Worm (Caenorhabditis elegans) whole organism, young adult: ENCODE data around the gene taf-12.

Source experiments
- B0019.2 ChIP-seq: fragments of 200-800 bp; sonication (Bioruptor generic); conservative IDR thresholded peaks from 2 replicates; pipeline ENCODE4 v1.3.6; 2022; ENCODE audit warnings: missing genetic modification reagents, missing genetic modification characterization, missing compliant biosample characterization
- F10E7.11 ChIP-seq: sonication (generic microtip); optimal IDR thresholded peaks from 2 replicates; lab custom pipeline; 2017; ENCODE audit warnings: mild to moderate bottlenecking, missing genetic modification characterization, moderate library complexity, missing compliant biosample characterization
- F37B4.10 ChIP-seq: fragments of 200-800 bp; sonication (Bioruptor generic); IDR thresholded peaks from 2 replicates; pipeline ENCODE4 v1.3.6; 2022; ENCODE audit warnings: missing genetic modification characterization, missing compliant biosample characterization
- F49E8.2 ChIP-seq: sonication (generic microtip); optimal IDR thresholded peaks from 3 replicates; lab custom pipeline; 2017; ENCODE audit warnings: missing genetic modification characterization, mild to moderate bottlenecking, missing compliant biosample characterization, antibody characterized with exemption, moderate library complexity; ENCODE audit not compliant: insufficient read depth
- F52B5.7 ChIP-seq: sonication (generic microtip); optimal IDR thresholded peaks from 2 replicates; lab custom pipeline; 2016; ENCODE audit warnings: mild to moderate bottlenecking, missing genetic modification characterization, missing compliant biosample characterization
- T07F8.4 ChIP-seq: sonication (generic microtip); optimal IDR thresholded peaks from 2 replicates; lab custom pipeline; 2016; ENCODE audit warnings: mild to moderate bottlenecking, missing genetic modification characterization, moderate library complexity, missing compliant biosample characterization
- Y67H2A.10 ChIP-seq: fragments of 200-800 bp; sonication (Bioruptor generic); conservative IDR thresholded peaks from 2 replicates; pipeline ENCODE4 v1.3.6; 2022; ENCODE audit warnings: missing genetic modification reagents, missing genetic modification characterization, missing compliant biosample characterization
- Y79H2A.3 ChIP-seq: fragments of 200-800 bp; sonication (Bioruptor generic); conservative IDR thresholded peaks from 2 replicates; pipeline ENCODE4 v1.3.6; 2022; ENCODE audit warnings: missing genetic modification reagents, missing genetic modification characterization, missing compliant biosample characterization
- ZK185.1 ChIP-seq: sonication (generic microtip); optimal IDR thresholded peaks from 2 replicates; lab custom pipeline; 2016; ENCODE audit warnings: mild to moderate bottlenecking, missing genetic modification characterization, missing compliant biosample characterization; ENCODE audit not compliant: poor library complexity, severe bottlenecking
- ceh-27 ChIP-seq: fragments of 200-800 bp; sonication (Bioruptor generic); optimal IDR thresholded peaks from 2 replicates; lab custom pipeline; 2018; ENCODE audit warnings: mild to moderate bottlenecking, missing genetic modification characterization, moderate library complexity, missing compliant biosample characterization
- ceh-58 ChIP-seq: fragments of 200-800 bp; sonication (Bioruptor generic); IDR thresholded peaks from 2 replicates; pipeline ENCODE4 v1.3.6; 2022; ENCODE audit warnings: missing genetic modification characterization, missing compliant biosample characterization
- ceh-91 ChIP-seq: fragments of 200-800 bp; sonication (Bioruptor generic); IDR thresholded peaks from 2 replicates; pipeline ENCODE4 v1.3.6; 2022; ENCODE audit warnings: missing genetic modification reagents, missing genetic modification characterization, missing compliant biosample characterization
- dpl-1 ChIP-seq: fragments of 150-350 bp; optimal IDR thresholded peaks from 2 replicates; lab custom pipeline; 2014; ENCODE audit warnings: missing biosample characterization, missing genetic modification reagents, missing genetic modification characterization
- egl-18 ChIP-seq: fragments of 200-800 bp; sonication (Bioruptor generic); IDR thresholded peaks from 2 replicates; pipeline ENCODE4 v1.3.6; 2022; ENCODE audit warnings: missing genetic modification reagents, missing genetic modification characterization, missing compliant biosample characterization
- egrh-3 ChIP-seq: fragments of 200-800 bp; sonication (Bioruptor generic); IDR thresholded peaks from 2 replicates; pipeline ENCODE4 v1.3.6; 2022; ENCODE audit warnings: missing genetic modification reagents, missing genetic modification characterization, missing compliant biosample characterization
- lin-35 ChIP-seq, 3 experiments: fragments of 150-350 bp in 2 of 3; sonication (generic microtip) in 1 of 3; optimal IDR thresholded peaks; 2 replicates each; lab custom pipeline; 2014 to 2018; ENCODE audit warnings: missing biosample characterization in 3 of 3, missing genetic modification characterization in 3 of 3, missing genetic modification reagents in 3 of 3
- lin-54 ChIP-seq: fragments of 200-800 bp; sonication (Bioruptor generic); optimal IDR thresholded peaks from 2 replicates; lab custom pipeline; 2018; ENCODE audit warnings: mild to moderate bottlenecking, missing genetic modification characterization, missing compliant biosample characterization
- lsl-1 ChIP-seq: fragments of 200-800 bp; sonication (Bioruptor generic); optimal IDR thresholded peaks from 2 replicates; lab custom pipeline; 2018; ENCODE audit warnings: mild to moderate bottlenecking, missing genetic modification characterization, moderate library complexity, missing compliant biosample characterization
- lsy-27 ChIP-seq: sonication (generic microtip); optimal IDR thresholded peaks from 2 replicates; lab custom pipeline; 2017; ENCODE audit warnings: missing genetic modification characterization, mild to moderate bottlenecking, missing compliant biosample characterization, antibody characterized with exemption, missing genotype, borderline replicate concordance; ENCODE audit not compliant: insufficient read depth
- madf-3 ChIP-seq: fragments of 200-800 bp; sonication (Bioruptor generic); IDR thresholded peaks from 2 replicates; pipeline ENCODE4 v1.3.6; 2022; ENCODE audit warnings: missing genetic modification reagents, missing genetic modification characterization, missing compliant biosample characterization
- mcd-1 ChIP-seq: fragments of 200-800 bp; sonication (Bioruptor generic); IDR thresholded peaks from 2 replicates; pipeline ENCODE4 v1.3.6; 2022; ENCODE audit warnings: missing genetic modification reagents, missing genetic modification characterization, missing compliant biosample characterization
- mes-4 ChIP-seq: sonication (generic microtip); optimal IDR thresholded peaks from 2 replicates; lab custom pipeline; 2016; ENCODE audit warnings: missing genotype, missing genetic modification characterization, missing compliant biosample characterization
- nfya-1 ChIP-seq: sonication (generic microtip); optimal IDR thresholded peaks from 2 replicates; lab custom pipeline; 2017; ENCODE audit warnings: antibody characterized with exemption, missing compliant biosample characterization, missing genetic modification characterization, borderline replicate concordance; ENCODE audit not compliant: insufficient read depth
- nhr-179 ChIP-seq: sonication (generic microtip); optimal IDR thresholded peaks from 2 replicates; lab custom pipeline; 2016; ENCODE audit warnings: mild to moderate bottlenecking, missing genetic modification characterization, missing compliant biosample characterization
- pbrm-1 ChIP-seq: fragments of 200-800 bp; sonication (Bioruptor generic); IDR thresholded peaks from 2 replicates; pipeline ENCODE4 v1.3.6; 2022; ENCODE audit warnings: missing genetic modification reagents, missing genetic modification characterization, missing compliant biosample characterization
- rcor-1 ChIP-seq: fragments of 200-800 bp; sonication (Bioruptor generic); IDR thresholded peaks from 2 replicates; pipeline ENCODE4 v1.3.6; 2022; ENCODE audit warnings: missing genetic modification reagents, missing genetic modification characterization, missing compliant biosample characterization
- repo-1 ChIP-seq: sonication (generic microtip); optimal IDR thresholded peaks from 2 replicates; lab custom pipeline; 2017; ENCODE audit warnings: mild to moderate bottlenecking, missing genetic modification characterization, missing compliant biosample characterization
- snpc-1.3 ChIP-seq: sonication (generic microtip); optimal IDR thresholded peaks from 2 replicates; lab custom pipeline; 2017; ENCODE audit warnings: missing genetic modification characterization, mild to moderate bottlenecking, missing compliant biosample characterization, antibody characterized with exemption, moderate library complexity, missing genotype, missing genetic modification reagents; ENCODE audit not compliant: insufficient read depth
- somi-1 ChIP-seq: fragments of 200-800 bp; sonication (Bioruptor generic); optimal IDR thresholded peaks from 2 replicates; lab custom pipeline; 2018; ENCODE audit warnings: mild to moderate bottlenecking, missing genetic modification characterization, missing compliant biosample characterization
- sptf-2 ChIP-seq: fragments of 200-800 bp; sonication (Bioruptor generic); optimal IDR thresholded peaks from 2 replicates; lab custom pipeline; 2018; ENCODE audit warnings: mild to moderate bottlenecking, missing genetic modification characterization, missing compliant biosample characterization
- unc-62 ChIP-seq: fragments of 150-350 bp; optimal IDR thresholded peaks from 2 replicates; lab custom pipeline; 2014; ENCODE audit warnings: missing biosample characterization, missing genetic modification reagents, missing genetic modification characterization
- zfh-2 ChIP-seq: fragments of 200-800 bp; sonication (Bioruptor generic); conservative IDR thresholded peaks from 2 replicates; pipeline ENCODE4 v1.3.6; 2022; ENCODE audit warnings: missing genetic modification reagents, missing genetic modification characterization, missing compliant biosample characterization
- zim-3 ChIP-seq: sonication (generic microtip); optimal IDR thresholded peaks from 2 replicates; lab custom pipeline; 2017; ENCODE audit warnings: mild to moderate bottlenecking, missing genetic modification characterization, moderate library complexity, missing compliant biosample characterization
- ztf-18 ChIP-seq: sonication (generic microtip); optimal IDR thresholded peaks from 2 replicates; lab custom pipeline; 2016; ENCODE audit warnings: missing genotype, mild to moderate bottlenecking, missing genetic modification characterization, missing compliant biosample characterization
- ztf-25 ChIP-seq: fragments of 200-800 bp; sonication (Bioruptor generic); IDR thresholded peaks from 2 replicates; pipeline ENCODE4 v1.3.6; 2022; ENCODE audit warnings: missing genetic modification reagents, missing genetic modification characterization, missing compliant biosample characterization
- ztf-26 ChIP-seq: sonication (generic microtip); optimal IDR thresholded peaks from 2 replicates; lab custom pipeline; 2017; ENCODE audit warnings: missing genetic modification characterization, missing compliant biosample characterization

The taf-12 gene

ce11 chrIII:11902782-11903181, 33.7 kb upstream of the taf-12 start:
- TF ChIP-seq zfh-2 (peak; percentile 71), ZK185.1 (tag; lab: Kevin White, UChicago) (no peak), mcd-1 (GFP tag; lab: Robert Waterston, UW) (0 out of 2 replicates have a peak, but pooled peaks have one; percentile 14), egrh-3 (GFP tag; lab: Robert Waterston, UW) (peak; percentile 43; the same call in 1 of the 2 replicates)

ce11 chrIII:11900022-11900421, 30.9 kb upstream of the taf-12 start:
- no peak for TF ChIP-seq sptf-2 (GFP tag; lab: Kevin White, UChicago)
- no peak for TF ChIP-seq F52B5.7
- TF ChIP-seq lin-35 (GFP tag; optimal IDR thresholded peaks at IDR 0.05; lab: Kevin White, UChicago), result no peak
- TF ChIP-seq ztf-25 (GFP tag; lab: Robert Waterston, UW), result no peak
- TF ChIP-seq pbrm-1 (GFP tag; lab: Robert Waterston, UW), result no peak
- no peak for TF ChIP-seq Y79H2A.3 (GFP tag; lab: Robert Waterston, UW)
- no peak for TF ChIP-seq ztf-26 (tag; lab: Kevin White, UChicago)
- TF ChIP-seq B0019.2 (GFP tag; lab: Robert Waterston, UW), result no peak
- no peak for TF ChIP-seq ceh-91 (GFP tag; lab: Robert Waterston, UW)
- TF ChIP-seq madf-3 (GFP tag; lab: Robert Waterston, UW), result no peak
- no peak for TF ChIP-seq somi-1 (GFP tag; lab: Kevin White, UChicago)
- TF ChIP-seq repo-1 (tag; lab: Kevin White, UChicago), result no peak
- no peak for TF ChIP-seq F37B4.10
- no peak for TF ChIP-seq lin-54 (GFP tag; lab: Kevin White, UChicago)
- no peak for TF ChIP-seq lsl-1 (GFP tag; lab: Kevin White, UChicago)
- no peak for TF ChIP-seq unc-62 (GFP tag; lab: Kevin White, UChicago)
- TF ChIP-seq, all 124 proteins: peak for 0

DNA sequence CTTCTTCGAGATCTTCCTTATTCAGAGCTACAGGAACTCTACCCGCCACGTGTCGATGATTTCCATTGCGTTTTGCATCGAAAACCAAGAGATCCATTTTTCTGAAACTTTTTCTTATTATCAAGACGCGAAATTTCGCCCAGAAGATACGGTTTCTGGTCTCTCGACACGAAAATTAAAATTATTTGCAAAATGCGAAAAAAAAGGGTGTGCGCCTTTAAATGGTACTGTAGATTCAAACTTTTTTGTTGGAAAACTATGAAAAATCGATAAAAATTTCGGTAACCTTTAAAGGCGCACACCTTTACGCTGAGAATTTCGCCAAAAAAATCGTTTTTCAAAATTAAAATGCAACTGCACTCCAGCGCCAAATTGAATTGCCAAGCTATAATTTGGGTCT, 29.1 kb upstream of the taf-12 start, which contains the start of gene tsen-2:
Gene tsen-2, minus strand, starts transcription at position 101 of the 400 bp plus-strand sequence.
- TF ChIP-seq T07F8.4 (tag; lab: Kevin White, UChicago), result no peak
- no peak for TF ChIP-seq ztf-18 (tag; lab: Kevin White, UChicago)
- TF ChIP-seq nhr-179 (tag; lab: Kevin White, UChicago), result no peak
- no peak for TF ChIP-seq Y67H2A.10
- no peak for TF ChIP-seq zim-3
- TF ChIP-seq pbrm-1 (GFP tag; lab: Robert Waterston, UW), result no peak
- no peak for TF ChIP-seq egl-18 (GFP tag; lab: Robert Waterston, UW)
- TF ChIP-seq F49E8.2 (tag; lab: Kevin White, UChicago), result no peak
- no peak for TF ChIP-seq nfya-1 (tag; lab: Kevin White, UChicago)
- TF ChIP-seq F10E7.11 (tag; lab: Kevin White, UChicago), result no peak

- TF ChIP-seq ceh-58 (GFP tag; lab: Robert Waterston, UW), result no peak
- no peak for TF ChIP-seq mes-4
- TF ChIP-seq dpl-1 (GFP tag; lab: Kevin White, UChicago), result no peak
- no peak for TF ChIP-seq ceh-27 (GFP tag; lab: Kevin White, UChicago)
- TF ChIP-seq rcor-1, result no peak
- TF ChIP-seq lsy-27 (tag; lab: Kevin White, UChicago), result no peak
- TF ChIP-seq snpc-1.3 (tag; lab: Kevin White, UChicago), result no peak
- TF ChIP-seq F37B4.10, result no peak
Measured at ce11 chrIII:11896652-11897051, 27.6 kb upstream of the taf-12 start.
